Worm (Caenorhabditis elegans) whole organism, early embryonic: ENCODE results near the gene sox-4.

Experiments used
- aly-1 ChIP-seq: sonication (generic microtip); optimal IDR thresholded peaks from 2 replicates; lab custom pipeline; 2016; ENCODE audit warnings: missing genetic modification characterization, missing compliant biosample characterization
- ama-1 ChIP-seq: fragments of 150-350 bp; optimal IDR thresholded peaks from 2 replicates; lab custom pipeline; 2014
- ceh-13 ChIP-seq: fragments of 200-800 bp; sonication (Bioruptor generic); optimal IDR thresholded peaks from 2 replicates; lab custom pipeline; 2018; ENCODE audit warnings: mild to moderate bottlenecking, missing genetic modification characterization, missing compliant biosample characterization
- flt-1 ChIP-seq: fragments of 200-800 bp; sonication (Bioruptor generic); IDR thresholded peaks from 2 replicates; pipeline ENCODE4 v1.3.6; 2022; ENCODE audit warnings: missing genetic modification characterization, missing compliant biosample characterization
- hmg-4 ChIP-seq: fragments of 200-800 bp; sonication (Bioruptor generic); optimal IDR thresholded peaks from 2 replicates; lab custom pipeline; 2018; ENCODE audit warnings: mild to moderate bottlenecking, missing genetic modification characterization, missing compliant biosample characterization
- hnd-1 ChIP-seq: sonication (generic microtip); optimal IDR thresholded peaks from 2 replicates; lab custom pipeline; 2016; ENCODE audit warnings: missing genetic modification characterization, missing compliant biosample characterization
- pes-1 ChIP-seq: fragments of 200-800 bp; sonication (Bioruptor generic); IDR thresholded peaks from 2 replicates; pipeline ENCODE4 v1.3.6; 2022; ENCODE audit warnings: missing genetic modification reagents, missing genetic modification characterization, missing compliant biosample characterization
- scrt-1 ChIP-seq: fragments of 200-800 bp; sonication (Bioruptor generic); IDR thresholded peaks from 2 replicates; pipeline ENCODE4 v1.3.6; 2022; ENCODE audit warnings: missing genetic modification characterization, missing compliant biosample characterization
- tbx-11 ChIP-seq: fragments of 200-800 bp; sonication (Bioruptor generic); IDR thresholded peaks from 2 replicates; pipeline ENCODE4 v1.3.6; 2022; ENCODE audit warnings: missing genetic modification characterization, missing compliant biosample characterization
- tra-4 ChIP-seq: sonication (generic microtip); optimal IDR thresholded peaks from 2 replicates; lab custom pipeline; 2017; ENCODE audit warnings: missing genetic modification characterization, missing compliant biosample characterization

ce11 chrX:3494634-3495033 lies 14.2 kb downstream of the sox-4 start:
- no peak for TF ChIP-seq ama-1 (lab: Kevin White, UChicago)
- no peak for TF ChIP-seq aly-1
- TF ChIP-seq tra-4 (tag; lab: Kevin White, UChicago): no peak
- no peak for TF ChIP-seq ceh-13
- no peak for TF ChIP-seq hnd-1 (tag; lab: Kevin White, UChicago)
- no peak for TF ChIP-seq flt-1 (GFP tag; lab: Robert Waterston, UW)
- no peak for TF ChIP-seq tbx-11 (GFP tag; lab: Robert Waterston, UW)
- TF ChIP-seq scrt-1 (GFP tag; lab: Robert Waterston, UW): no peak
- no peak for TF ChIP-seq pes-1
- TF ChIP-seq hmg-4 (GFP tag; lab: Kevin White, UChicago): no peak
